Worm (Caenorhabditis elegans): ENCODE data around the gene unc-33.

- TF ChIP-seq skn-1 (tag; optimal IDR thresholded peaks at IDR 0.05) = no peak
- TF ChIP-seq unc-86 (tag; optimal IDR thresholded peaks at IDR 0.05) = no peak
- no peak for TF ChIP-seq ces-1 (GFP tag; optimal IDR thresholded peaks at IDR 0.05)
- TF ChIP-seq ceh-82 (tag; optimal IDR thresholded peaks at IDR 0.05) = no peak
- TF ChIP-seq vab-15 (tag; optimal IDR thresholded peaks at IDR 0.05) = no peak
- TF ChIP-seq nhr-28 (tag; optimal IDR thresholded peaks at IDR 0.05) = no peak
- TF ChIP-seq fkh-4 (tag; optimal IDR thresholded peaks at IDR 0.05; ENCODE audit: borderline replicate concordance) = no peak
- no peak for TF ChIP-seq tbx-2 (tag; optimal IDR thresholded peaks at IDR 0.05)
- no peak for TF ChIP-seq C34B4.2 (tag; optimal IDR thresholded peaks at IDR 0.05)
- no peak for TF ChIP-seq efl-1 (optimal IDR thresholded peaks at IDR 0.05)
- no peak for TF ChIP-seq efl-1 (GFP tag; optimal IDR thresholded peaks at IDR 0.05 in 1 of 2)
- TF ChIP-seq unc-130 (tag; optimal IDR thresholded peaks at IDR 0.05) = no peak
These were observed 49.6 kb upstream of the unc-33 start, which contains the start of gene F58E2.3 for ce11 chrIV:3467128-3467527.

Measured in whole organism, L1 larva.